Worm (Caenorhabditis elegans) whole organism, L4 larva: ENCODE results near the gene srz-48.

ENCODE experiments used
- ZK546.5 ChIP-seq, 2 experiments: sonication (generic microtip); optimal IDR thresholded peaks; 2 replicates each; lab custom pipeline; 2017; ENCODE audit warnings: missing biosample characterization in 2 of 2, missing genetic modification characterization in 2 of 2
- ceh-32 ChIP-seq: sonication (generic microtip); optimal IDR thresholded peaks from 2 replicates; lab custom pipeline; 2016; ENCODE audit warnings: mild to moderate bottlenecking, missing genetic modification characterization, missing compliant biosample characterization; ENCODE audit not compliant: poor library complexity
- duxl-1 ChIP-seq: sonication (generic microtip); optimal IDR thresholded peaks from 2 replicates; lab custom pipeline; 2016; ENCODE audit warnings: mild to moderate bottlenecking, missing genetic modification characterization, moderate library complexity, missing compliant biosample characterization; ENCODE audit not compliant: poor library complexity
- dve-1 ChIP-seq: sonication (generic microtip); optimal IDR thresholded peaks from 2 replicates; lab custom pipeline; 2017; ENCODE audit warnings: antibody characterized with exemption, mild to moderate bottlenecking, missing genetic modification characterization, missing compliant biosample characterization; ENCODE audit not compliant: insufficient read depth
- mdl-1 ChIP-seq, 2 experiments: fragments of 150-350 bp in 1 of 2; sonication (generic microtip) in 1 of 2; optimal IDR thresholded peaks; 2 replicates each; lab custom pipeline; 2014 to 2017; ENCODE audit warnings: missing biosample characterization in 2 of 2, missing genetic modification characterization in 2 of 2
- nhr-10 ChIP-seq: fragments of 150-350 bp; optimal IDR thresholded peaks from 2 replicates; lab custom pipeline; 2014; ENCODE audit warnings: missing biosample characterization, missing genetic modification characterization
- nhr-6 ChIP-seq: fragments of 150-350 bp; optimal IDR thresholded peaks from 2 replicates; lab custom pipeline; 2014; ENCODE audit warnings: missing biosample characterization, missing genetic modification characterization
- pha-4 ChIP-seq, 2 experiments: fragments of 150-350 bp in 1 of 2; fragments of 200-800 bp in 1 of 2; sonication (Bioruptor generic) in 1 of 2; IDR thresholded peaks in 1 of 2; optimal IDR thresholded peaks in 1 of 2; 2 replicates each; pipeline versions ENCODE4 v1.3.6 to Lab custom; 2014 to 2022; ENCODE audit warnings: missing genetic modification characterization in 2 of 2, missing genetic modification reagents in 2 of 2, missing biosample characterization in 1 of 2, missing compliant biosample characterization in 1 of 2
- pqm-1 ChIP-seq: sonication (generic microtip); optimal IDR thresholded peaks from 2 replicates; lab custom pipeline; 2017; ENCODE audit warnings: missing biosample characterization, missing genetic modification characterization
- zag-1 ChIP-seq: fragments of 150-350 bp; optimal IDR thresholded peaks from 2 replicates; lab custom pipeline; 2014; ENCODE audit warnings: missing biosample characterization, missing genetic modification characterization
- zfp-3 ChIP-seq: fragments of 200-800 bp; sonication (Bioruptor generic); conservative IDR thresholded peaks from 2 replicates; pipeline ENCODE4 v1.3.6; 2022; ENCODE audit warnings: missing genetic modification reagents, missing genetic modification characterization, missing compliant biosample characterization

- TF ChIP-seq nhr-10 (tag; lab: Kevin White, UChicago) (no peak), nhr-6 (tag; lab: Kevin White, UChicago) (no peak), ZK546.5 (tag; optimal IDR thresholded peaks at IDR 0.05; lab: Kevin White, UChicago) (no peak), zfp-3 (no peak), mdl-1 (tag; optimal IDR thresholded peaks at IDR 0.05; lab: Kevin White, UChicago) (no peak), pha-4 (GFP tag; IDR thresholded peaks at IDR 0.05; lab: Robert Waterston, UW) (no peak), pha-4 (tag; optimal IDR thresholded peaks at IDR 0.05; lab: Kevin White, UChicago) (no peak), zag-1 (no peak), ceh-32 (no peak), pqm-1 (tag; lab: Kevin White, UChicago) (no peak), duxl-1 (tag; lab: Kevin White, UChicago) (no peak), dve-1 (tag; lab: Kevin White, UChicago) (no peak)
These were observed 16.5 kb upstream of the srz-48 start, which contains the start of gene srbc-61 for ce11 chrV:17476490-17476889.
